Worm (Caenorhabditis elegans): Measurements from ENCODE around the gene F20B6.4.

- peak; percentile 67 for TF ChIP-seq blmp-1 (tag; optimal IDR thresholded peaks at IDR 0.05)
- TF ChIP-seq lin-13 (tag; optimal IDR thresholded peaks at IDR 0.05) = peak; percentile 86
- peak; percentile 2 for TF ChIP-seq elt-1 (tag; optimal IDR thresholded peaks at IDR 0.05; ENCODE audit: borderline replicate concordance, insufficient read depth)
- peak; percentile 91 for TF ChIP-seq mls-2 (tag; optimal IDR thresholded peaks at IDR 0.05)
- TF ChIP-seq tbx-8 (GFP tag; optimal IDR thresholded peaks at IDR 0.05) = peak; percentile 66
- TF ChIP-seq flh-1 (GFP tag; optimal IDR thresholded peaks at IDR 0.05) = no peak
These were observed 12.8 kb upstream of the F20B6.4 start for ce11 chrX:4209131-4209530.
